Fruit fly (Drosophila melanogaster) whole organism, wandering third instar larva: ENCODE measurements around the gene Snx1.
A peak's percentile ranks its signal among the peaks of the same experiment; 100 is the strongest.

Source experiments
- CG32264 ChIP-seq: fragments of 200-800 bp; sonication (Bioruptor generic); optimal IDR thresholded peaks from 2 replicates; lab custom pipeline; 2016; ENCODE audit warnings: missing biosample characterization, missing genetic modification characterization
- CG9705 ChIP-seq: fragments of 200-800 bp; sonication (Bioruptor generic); optimal IDR thresholded peaks from 2 replicates; lab custom pipeline; 2018; ENCODE audit warnings: missing biosample characterization, mild to moderate bottlenecking, missing genetic modification characterization
- Dfd ChIP-seq: fragments of >200 bp; optimal IDR thresholded peaks from 2 replicates; lab custom pipeline; 2017; ENCODE audit warnings: missing biosample characterization, missing genetic modification characterization
- Dif ChIP-seq: fragments of 200-275, 200-300 bp; sonication (Bioruptor generic); optimal IDR thresholded peaks from 2 replicates; lab custom pipeline; 2018; ENCODE audit warnings: missing biosample characterization, missing genetic modification characterization; ENCODE audit not compliant: partially characterized antibody
- HLH106 ChIP-seq: fragments of 200-800 bp; optimal IDR thresholded peaks from 3 replicates; lab custom pipeline; 2019; ENCODE audit warnings: missing biosample characterization, mild to moderate bottlenecking, missing genetic modification characterization, moderate library complexity
- Hnf4 ChIP-seq: fragments of 200-800 bp; sonication (Bioruptor generic); optimal IDR thresholded peaks from 2 replicates; lab custom pipeline; 2016; ENCODE audit warnings: missing biosample characterization, mild to moderate bottlenecking, missing genetic modification characterization
- Hr83 ChIP-seq: fragments of 200-300 bp; sonication (Bioruptor generic); optimal IDR thresholded peaks from 2 replicates; lab custom pipeline; 2016; ENCODE audit warnings: missing biosample characterization, mild to moderate bottlenecking, missing genetic modification characterization, moderate library complexity; ENCODE audit not compliant: poor library complexity, severe bottlenecking
- Jra ChIP-seq: sonication (Bioruptor generic); optimal IDR thresholded peaks from 2 replicates; lab custom pipeline; 2016; ENCODE audit warnings: missing biosample characterization, missing genetic modification characterization
- Mio ChIP-seq: sonication (Bioruptor generic); optimal IDR thresholded peaks from 2 replicates; lab custom pipeline; 2016; ENCODE audit warnings: missing biosample characterization, missing genetic modification characterization
- Myc ChIP-seq: fragments of >200 bp; optimal IDR thresholded peaks from 2 replicates; lab custom pipeline; 2017
- N ChIP-seq: fragments of >200 bp; optimal IDR thresholded peaks from 2 replicates; lab custom pipeline; 2018; ENCODE audit warnings: missing biosample characterization, missing external identifiers, missing genetic modification characterization
- OdsH ChIP-seq: fragments of 200-800 bp; sonication (Bioruptor generic); optimal IDR thresholded peaks from 2 replicates; lab custom pipeline; 2016; ENCODE audit warnings: missing biosample characterization, mild to moderate bottlenecking, missing genetic modification characterization
- Rel ChIP-seq, 2 experiments: fragments of 200-800 bp; sonication (Bioruptor generic) in 1 of 2; optimal IDR thresholded peaks; 2 replicates in 1 of 2; 3 replicates in 1 of 2; lab custom pipeline; 2016 to 2019; ENCODE audit warnings: mild to moderate bottlenecking in 2 of 2, missing biosample characterization in 2 of 2, missing genetic modification characterization in 2 of 2, moderate library complexity in 1 of 2
- Sp1 ChIP-seq: fragments of 200-800 bp; sonication (Bioruptor generic); optimal IDR thresholded peaks from 3 replicates; lab custom pipeline; 2019; ENCODE audit warnings: missing biosample characterization, mild to moderate bottlenecking, missing genetic modification characterization, moderate library complexity
- Vsx2 ChIP-seq: fragments of 200-300, 225-300 bp; sonication (Bioruptor generic); optimal IDR thresholded peaks from 2 replicates; lab custom pipeline; 2018; ENCODE audit warnings: missing biosample characterization, missing genetic modification characterization; ENCODE audit not compliant: partially characterized antibody
- dl ChIP-seq, 2 experiments: fragments of 175-275, 200-275 bp in 1 of 2; fragments of 200-275 bp in 1 of 2; sonication (Bioruptor generic); optimal IDR thresholded peaks; lab custom pipeline; 2018; ENCODE audit warnings: mild to moderate bottlenecking in 2 of 2, missing biosample characterization in 2 of 2, missing genetic modification characterization in 2 of 2, moderate library complexity in 2 of 2; ENCODE audit not compliant: partially characterized antibody in 2 of 2, insufficient read depth in 1 of 2
- dmrt93B ChIP-seq: fragments of 200-800 bp; sonication (Bioruptor generic); optimal IDR thresholded peaks from 2 replicates; lab custom pipeline; 2018; ENCODE audit warnings: missing biosample characterization, mild to moderate bottlenecking, missing genetic modification characterization
- dsf ChIP-seq: sonication (Bioruptor generic); optimal IDR thresholded peaks from 2 replicates; lab custom pipeline; 2016; ENCODE audit warnings: missing biosample characterization, missing genetic modification characterization, borderline replicate concordance
- ey ChIP-seq: fragments of 200-800 bp; sonication (Bioruptor generic); optimal IDR thresholded peaks from 2 replicates; lab custom pipeline; 2016; ENCODE audit warnings: missing biosample characterization, missing genetic modification characterization
- foxo ChIP-seq, 2 experiments: fragments of 200-800 bp; sonication (Bioruptor generic); optimal IDR thresholded peaks; 2 replicates in 1 of 2; 3 replicates in 1 of 2; lab custom pipeline; 2016 to 2017; ENCODE audit warnings: missing biosample characterization in 2 of 2, missing genetic modification characterization in 2 of 2
- fru ChIP-seq: fragments of 200-800 bp; sonication (Bioruptor generic); optimal IDR thresholded peaks from 3 replicates; lab custom pipeline; 2016; ENCODE audit warnings: missing biosample characterization, mild to moderate bottlenecking, missing genetic modification characterization
- h ChIP-seq: fragments of 200-800 bp; sonication (Bioruptor generic); optimal IDR thresholded peaks from 3 replicates; lab custom pipeline; 2016; ENCODE audit warnings: missing biosample characterization, mild to moderate bottlenecking, missing genetic modification characterization
- lola ChIP-seq: fragments of >200 bp; optimal IDR thresholded peaks from 2 replicates; lab custom pipeline; 2017; ENCODE audit warnings: missing biosample characterization, missing genetic modification characterization
- pan ChIP-seq: fragments of >200 bp; optimal IDR thresholded peaks from 2 replicates; lab custom pipeline; 2017
- psq ChIP-seq: fragments of 200-800 bp; sonication (Bioruptor generic); optimal IDR thresholded peaks from 3 replicates; lab custom pipeline; 2017; ENCODE audit warnings: missing biosample characterization, mild to moderate bottlenecking, missing genetic modification characterization, moderate library complexity
- rgr ChIP-seq: fragments of 200-800 bp; sonication (Bioruptor generic); optimal IDR thresholded peaks from 3 replicates; lab custom pipeline; 2016; ENCODE audit warnings: missing biosample characterization, mild to moderate bottlenecking, missing genetic modification characterization
- sv ChIP-seq: fragments of 200-800 bp; sonication (Bioruptor generic); optimal IDR thresholded peaks from 3 replicates; lab custom pipeline; 2016; ENCODE audit warnings: missing biosample characterization, missing genetic modification characterization
- usp ChIP-seq: fragments of >200 bp; optimal IDR thresholded peaks from 2 replicates; lab custom pipeline; 2017; ENCODE audit warnings: missing biosample characterization, missing genetic modification characterization
- woc ChIP-seq: sonication (Bioruptor generic); optimal IDR thresholded peaks from 2 replicates; lab custom pipeline; 2016; ENCODE audit warnings: missing biosample characterization, mild to moderate bottlenecking, missing genetic modification characterization

Snx1 gene

DNA sequence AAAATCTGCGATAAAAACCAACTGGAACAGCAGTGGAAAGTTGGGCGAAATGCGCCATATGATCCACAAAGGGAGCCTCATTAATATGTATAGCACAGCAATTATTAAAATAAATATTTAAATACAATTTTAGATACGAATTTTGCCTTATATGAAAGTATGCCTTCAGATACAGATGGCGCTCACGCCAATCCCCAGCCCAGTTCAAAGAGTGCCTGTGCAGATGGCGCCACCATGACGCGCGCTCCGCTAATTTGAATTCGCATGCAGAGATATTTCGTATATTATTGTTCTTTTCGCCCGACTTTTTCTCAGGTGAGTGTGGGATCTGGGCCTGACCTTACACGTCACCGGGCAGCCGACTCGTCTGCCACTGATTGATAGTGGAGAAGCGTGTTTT is 22.8 kb downstream of the Snx1 start, which contains the start of gene Pgant4:
Gene Pgant4, plus strand, starts transcription at position 362 of the 400 bp plus-strand sequence.
- no peak for TF ChIP-seq dl (GFP tag; optimal IDR thresholded peaks at IDR 0.05; lab: Kevin White, UChicago; ENCODE audit: insufficient read depth in 1 of 2, partially characterized antibody in 2 of 2)
- TF ChIP-seq Myc = peak; percentile 60
- peak; percentile 25 for TF ChIP-seq OdsH (GFP tag; lab: Kevin White, UChicago)
- peak; percentile 32 for TF ChIP-seq Hr83 (GFP tag; lab: Kevin White, UChicago)
- no peak for TF ChIP-seq dsf (GFP tag; lab: Kevin White, UChicago)
- TF ChIP-seq CG9705 (GFP tag; lab: Kevin White, UChicago) = peak; percentile 22
- peak; percentile 53 for TF ChIP-seq HLH106 (tag; lab: Kevin White, UChicago)
- TF ChIP-seq sv = peak; percentile 31

DNA sequence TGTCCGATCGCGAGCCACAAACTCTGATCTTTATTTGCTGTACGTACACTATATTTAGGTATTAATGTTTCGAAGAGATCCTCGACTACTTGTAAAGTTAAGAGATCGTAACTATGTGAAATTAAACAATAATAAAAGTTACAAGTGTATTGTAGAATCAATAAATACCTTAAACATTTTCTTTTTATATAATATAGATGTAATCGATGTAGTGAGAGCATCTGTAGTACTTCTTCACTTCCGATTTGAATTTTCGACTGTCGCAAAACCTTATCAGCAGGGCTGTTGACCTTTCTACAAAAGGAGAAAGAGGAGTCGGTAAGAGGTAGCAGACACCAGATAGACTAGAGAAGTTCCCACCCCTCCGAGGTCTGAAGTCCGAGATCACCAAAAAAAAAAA is 25.7 kb downstream of the Snx1 start:
- TF ChIP-seq OdsH (GFP tag; lab: Kevin White, UChicago) = peak; percentile 40
- no peak for TF ChIP-seq lola
- TF ChIP-seq Jra (GFP tag; lab: Kevin White, UChicago) = no peak
- TF ChIP-seq CG32264 (GFP tag; lab: Kevin White, UChicago) = no peak
- TF ChIP-seq Rel (GFP tag; optimal IDR thresholded peaks at IDR 0.05; lab: Kevin White, UChicago) = no peak
- TF ChIP-seq Rel (tag; optimal IDR thresholded peaks at IDR 0.05; lab: Kevin White, UChicago) = peak; percentile 14
- TF ChIP-seq Myc = no peak
- TF ChIP-seq Sp1 (GFP tag; lab: Kevin White, UChicago) = peak; percentile 41
- TF ChIP-seq h (GFP tag; lab: Kevin White, UChicago) = peak; percentile 57
- TF ChIP-seq Vsx2 = no peak
- peak in 1 of 2 experiments; percentile 28 for TF ChIP-seq foxo (GFP tag; optimal IDR thresholded peaks at IDR 0.05; lab: Kevin White, UChicago)
- peak; percentile 57 for TF ChIP-seq rgr
- no peak for TF ChIP-seq CG9705 (GFP tag; lab: Kevin White, UChicago)
- TF ChIP-seq dsf (GFP tag; lab: Kevin White, UChicago) = no peak
- no peak for TF ChIP-seq N (GFP tag; lab: Kevin White, UChicago)
- TF ChIP-seq fru = peak; percentile 29
- peak; percentile 45 for TF ChIP-seq HLH106 (tag; lab: Kevin White, UChicago)
- TF ChIP-seq psq (GFP tag; lab: Kevin White, UChicago) = peak; percentile 38
- TF ChIP-seq Dfd (GFP tag; lab: Kevin White, UChicago) = no peak
- no peak for TF ChIP-seq Hr83 (GFP tag; lab: Kevin White, UChicago)
- peak; percentile 31 for TF ChIP-seq ey (GFP tag; lab: Kevin White, UChicago)
- no peak for TF ChIP-seq pan (lab: Kevin White, UChicago)
- no peak for TF ChIP-seq Dif (GFP tag; lab: Kevin White, UChicago)
- TF ChIP-seq Hnf4 (GFP tag; lab: Kevin White, UChicago) = peak; percentile 87
- no peak for TF ChIP-seq Mio (GFP tag; lab: Kevin White, UChicago)
- TF ChIP-seq dmrt93B (GFP tag; lab: Kevin White, UChicago) = no peak

DNA sequence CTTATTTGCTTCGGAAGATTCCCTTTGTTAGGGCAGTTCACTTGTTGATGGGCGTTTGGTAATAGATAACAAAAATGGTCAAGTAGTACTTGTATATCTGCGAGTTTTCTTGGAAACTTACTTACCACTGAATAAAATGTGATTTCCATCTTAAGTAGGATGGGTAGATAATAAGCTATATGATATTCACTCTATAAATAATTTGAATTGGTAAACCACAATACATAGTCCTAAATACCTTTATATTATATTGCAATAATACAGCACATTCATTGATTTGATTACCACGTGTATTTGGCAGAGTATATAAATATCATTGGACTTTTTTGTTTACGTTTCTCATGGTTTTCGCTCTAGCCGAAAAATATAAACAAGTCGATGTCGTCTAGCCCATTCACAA is 26.5 kb downstream of the Snx1 start:
- peak; percentile 41 for TF ChIP-seq fru
- TF ChIP-seq woc (GFP tag; lab: Kevin White, UChicago) = no peak
- peak; percentile 10 for TF ChIP-seq dmrt93B (GFP tag; lab: Kevin White, UChicago)
- TF ChIP-seq HLH106 (tag; lab: Kevin White, UChicago) = peak; percentile 3
- TF ChIP-seq foxo (GFP tag; optimal IDR thresholded peaks at IDR 0.05; lab: Kevin White, UChicago) = peak in 1 of 2 experiments; percentile 35
- no peak for TF ChIP-seq Dfd (GFP tag; lab: Kevin White, UChicago)
- peak; percentile 11 for TF ChIP-seq ey (GFP tag; lab: Kevin White, UChicago)
- peak; percentile 27 for TF ChIP-seq rgr
- no peak for TF ChIP-seq Jra (GFP tag; lab: Kevin White, UChicago)
- TF ChIP-seq Sp1 (GFP tag; lab: Kevin White, UChicago) = no peak
- TF ChIP-seq CG9705 (GFP tag; lab: Kevin White, UChicago) = no peak

DNA sequence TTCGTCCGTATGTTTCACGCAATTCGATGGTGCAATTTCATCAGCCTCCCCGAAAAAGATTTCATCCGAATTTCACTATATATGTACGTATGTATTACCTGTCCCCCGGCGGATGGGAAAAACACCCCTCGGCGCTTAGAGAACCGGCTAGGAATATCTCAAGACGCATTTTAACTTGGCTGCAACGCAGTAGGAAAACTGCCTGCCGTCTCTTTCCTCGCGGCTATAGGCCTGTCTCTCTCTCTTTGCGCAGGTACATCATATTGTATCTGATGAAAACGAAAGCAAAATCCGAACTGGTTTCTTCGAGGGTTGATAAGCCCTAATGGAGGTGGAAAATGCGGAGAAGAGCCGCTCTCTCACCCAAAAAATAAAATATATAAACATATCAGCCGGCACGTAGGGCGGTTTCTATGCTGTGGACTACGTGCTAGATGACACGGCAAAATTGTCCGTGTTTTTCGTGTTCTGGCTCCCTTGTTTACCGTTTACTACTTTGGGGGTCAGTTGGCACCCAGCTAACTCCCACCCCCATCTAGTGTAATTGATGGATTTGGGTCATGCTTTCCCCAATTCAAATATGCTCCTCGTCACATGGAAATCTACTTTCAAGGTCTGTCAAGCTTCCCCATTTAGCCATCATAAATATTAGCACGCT is 27.0 kb downstream of the Snx1 start:
- TF ChIP-seq usp (GFP tag; lab: Kevin White, UChicago) = no peak
- no peak for TF ChIP-seq Hnf4 (GFP tag; lab: Kevin White, UChicago)
- TF ChIP-seq Hr83 (GFP tag; lab: Kevin White, UChicago) = peak; percentile 9
